Worm (Caenorhabditis elegans) whole organism, L4 larva: ENCODE data around the gene pot-3.

ENCODE experiments used
- hlh-30 ChIP-seq: sonication (generic microtip); optimal IDR thresholded peaks from 2 replicates; lab custom pipeline; 2017; ENCODE audit warnings: antibody characterized with exemption, mild to moderate bottlenecking, missing genetic modification characterization, missing compliant biosample characterization; ENCODE audit not compliant: insufficient read depth
- lim-7 ChIP-seq: fragments of 200-800 bp; sonication (Bioruptor generic); IDR thresholded peaks from 2 replicates; pipeline ENCODE4 v1.3.6; 2022; ENCODE audit warnings: missing genetic modification characterization, missing compliant biosample characterization
- lin-38 ChIP-seq: fragments of 200-800 bp; sonication (Bioruptor generic); IDR thresholded peaks from 2 replicates; pipeline ENCODE4 v1.3.6; 2022; ENCODE audit warnings: missing genetic modification reagents, missing genetic modification characterization, missing compliant biosample characterization
- lin-39 ChIP-seq: fragments of 150-350 bp; optimal IDR thresholded peaks from 2 replicates; lab custom pipeline; 2014; ENCODE audit warnings: missing biosample characterization, missing genetic modification reagents, missing genetic modification characterization
- nhr-10 ChIP-seq: fragments of 150-350 bp; optimal IDR thresholded peaks from 2 replicates; lab custom pipeline; 2014; ENCODE audit warnings: missing biosample characterization, missing genetic modification characterization
- nhr-237 ChIP-seq: sonication (generic microtip); optimal IDR thresholded peaks from 2 replicates; lab custom pipeline; 2017; ENCODE audit warnings: missing biosample characterization, missing genetic modification characterization
- nhr-41 ChIP-seq: fragments of 200-800 bp; sonication (Bioruptor generic); IDR thresholded peaks from 2 replicates; pipeline ENCODE4 v1.3.6; 2022; ENCODE audit warnings: missing genetic modification reagents, missing genetic modification characterization, missing compliant biosample characterization
- nhr-6 ChIP-seq: fragments of 150-350 bp; optimal IDR thresholded peaks from 2 replicates; lab custom pipeline; 2014; ENCODE audit warnings: missing biosample characterization, missing genetic modification characterization
- pqm-1 ChIP-seq: sonication (generic microtip); optimal IDR thresholded peaks from 2 replicates; lab custom pipeline; 2017; ENCODE audit warnings: missing biosample characterization, missing genetic modification characterization
- vab-7 ChIP-seq: fragments of 200-800 bp; sonication (Bioruptor generic); IDR thresholded peaks from 2 replicates; pipeline ENCODE4 v1.3.6; 2022; ENCODE audit warnings: missing genetic modification reagents, missing genetic modification characterization, missing compliant biosample characterization

DNA sequence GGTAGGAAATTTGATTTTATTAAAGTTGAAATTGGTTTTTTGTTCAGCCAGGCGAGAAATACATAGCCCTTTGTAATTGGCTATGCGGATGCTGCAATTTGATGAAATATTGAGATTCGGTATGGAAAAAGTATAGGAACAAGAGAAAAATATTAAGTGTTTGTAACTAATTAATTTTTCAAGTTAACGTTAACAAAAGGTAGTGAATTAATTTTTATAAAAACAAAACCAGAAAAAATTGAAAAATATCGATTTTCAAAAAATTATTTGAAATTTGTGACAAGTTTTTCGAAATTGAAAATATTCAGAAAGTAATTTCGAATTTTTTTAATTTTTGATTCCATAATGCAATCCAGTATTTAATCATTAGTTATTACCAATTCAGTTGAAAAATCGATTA lies 48.4 kb upstream of the pot-3 start, which contains the start of gene W06F12.2:
- no peak for TF ChIP-seq hlh-30
- no peak for TF ChIP-seq nhr-10
- no peak for TF ChIP-seq lim-7 (GFP tag; lab: Robert Waterston, UW)
- TF ChIP-seq vab-7 (GFP tag; lab: Robert Waterston, UW), result no peak
- TF ChIP-seq lin-38 (GFP tag; lab: Robert Waterston, UW), result no peak
- no peak for TF ChIP-seq nhr-237
- TF ChIP-seq pqm-1 (tag; lab: Kevin White, UChicago), result no peak
- TF ChIP-seq nhr-6 (tag; lab: Kevin White, UChicago), result no peak
- no peak for TF ChIP-seq nhr-41 (GFP tag; lab: Robert Waterston, UW)
- no peak for TF ChIP-seq lin-39 (tag; lab: Kevin White, UChicago)
